Worm (Caenorhabditis elegans): ENCODE results near the gene srh-56.

ce11 chrV:2722555-2722954 is 49.1 kb upstream of the srh-56 start, which contains the start of gene srg-60:
- TF ChIP-seq ama-1 (optimal IDR thresholded peaks at IDR 0.05) (no peak), egl-27 (tag; optimal IDR thresholded peaks at IDR 0.05) (no peak), nhr-77 (tag; optimal IDR thresholded peaks at IDR 0.05) (no peak), alr-1 (tag; optimal IDR thresholded peaks at IDR 0.05) (no peak), lsy-2 (tag; optimal IDR thresholded peaks at IDR 0.05) (no peak), mab-5 (tag; optimal IDR thresholded peaks at IDR 0.05) (no peak), skn-1 (tag; optimal IDR thresholded peaks at IDR 0.05) (no peak), elt-1 (tag; optimal IDR thresholded peaks at IDR 0.05) (no peak)

All from whole organism, L2 larva.